Fruit fly (Drosophila melanogaster) whole organism, embryonic: Measurements from ENCODE around the gene CG15439.

Experiments
- CG10209 ChIP-seq: fragments of 200-800 bp; sonication (Bioruptor generic); optimal IDR thresholded peaks from 3 replicates; lab custom pipeline; 2017; ENCODE audit warnings: missing biosample characterization, mild to moderate bottlenecking, missing genetic modification characterization, missing genetic modification reagents
- CG10321 ChIP-seq: fragments of 200-800 bp; sonication (Bioruptor generic); IDR thresholded peaks from 2 replicates; pipeline ENCODE4 v1.3.6; 2022; ENCODE audit warnings: missing biosample characterization, missing genetic modification characterization
- CG11696 ChIP-seq: fragments of 200-800 bp; sonication (Bioruptor generic); IDR thresholded peaks from 2 replicates; pipeline ENCODE4 v1.3.6; 2022; ENCODE audit warnings: missing biosample characterization, missing genetic modification characterization
- CG14050 ChIP-seq: fragments of 200-800 bp; sonication (Bioruptor generic); IDR thresholded peaks from 3 replicates; pipeline ENCODE4 v1.3.6; 2022; ENCODE audit warnings: missing biosample characterization, missing genetic modification characterization
- CG14710 ChIP-seq: fragments of 200-800 bp; sonication (Bioruptor generic); optimal IDR thresholded peaks from 3 replicates; lab custom pipeline; 2019; ENCODE audit warnings: missing biosample characterization, mild to moderate bottlenecking, missing genetic modification characterization, moderate library complexity
- CG15479 ChIP-seq: fragments of 200-800 bp; sonication (Bioruptor generic); optimal IDR thresholded peaks from 3 replicates; lab custom pipeline; 2019; ENCODE audit warnings: missing biosample characterization, mild to moderate bottlenecking, missing genetic modification characterization, moderate library complexity
- CG1603 ChIP-seq: fragments of 200-800 bp; sonication (Bioruptor generic); optimal IDR thresholded peaks from 2 replicates; lab custom pipeline; 2019; ENCODE audit warnings: missing biosample characterization, mild to moderate bottlenecking, missing genetic modification characterization, moderate library complexity
- CG1832 ChIP-seq: fragments of 200-800 bp; sonication (Bioruptor generic); optimal IDR thresholded peaks from 2 replicates; lab custom pipeline; 2017; ENCODE audit warnings: missing biosample characterization, mild to moderate bottlenecking, missing genetic modification characterization, inconsistent platforms
- CG2678 ChIP-seq: fragments of 200-800 bp; sonication (Bioruptor generic); optimal IDR thresholded peaks from 3 replicates; lab custom pipeline; 2019; ENCODE audit warnings: missing biosample characterization, mild to moderate bottlenecking, missing genetic modification characterization, moderate library complexity
- CG2712 ChIP-seq: fragments of 200-800 bp; optimal IDR thresholded peaks from 3 replicates; lab custom pipeline; 2019; ENCODE audit warnings: missing biosample characterization, mild to moderate bottlenecking, missing genetic modification characterization, moderate library complexity
- CG31388 ChIP-seq: fragments of 200-800 bp; sonication (Bioruptor generic); optimal IDR thresholded peaks from 2 replicates; lab custom pipeline; 2016; ENCODE audit warnings: missing biosample characterization, missing genetic modification characterization
- CG3281 ChIP-seq: fragments of 200-800 bp; sonication (Bioruptor generic); optimal IDR thresholded peaks from 3 replicates; lab custom pipeline; 2017; ENCODE audit warnings: missing biosample characterization, mild to moderate bottlenecking, missing genetic modification characterization
- CG6689 ChIP-seq: fragments of 200-800 bp; sonication (Bioruptor generic); IDR thresholded peaks from 2 replicates; pipeline ENCODE4 v1.3.6; 2022; ENCODE audit warnings: missing biosample characterization, missing genetic modification characterization
- CG7556 ChIP-seq: fragments of 200-800 bp; sonication (Bioruptor generic); optimal IDR thresholded peaks from 2 replicates; lab custom pipeline; 2017; ENCODE audit warnings: missing biosample characterization, mild to moderate bottlenecking, missing genetic modification characterization
- CG8281 ChIP-seq: fragments of 200-800 bp; sonication (Bioruptor generic); optimal IDR thresholded peaks from 2 replicates; lab custom pipeline; 2018; ENCODE audit warnings: missing biosample characterization, mild to moderate bottlenecking, missing genetic modification characterization, moderate library complexity
- Deaf1 ChIP-seq: fragments of 200-800 bp; optimal IDR thresholded peaks from 3 replicates; lab custom pipeline; 2019; ENCODE audit warnings: missing biosample characterization, mild to moderate bottlenecking, missing genetic modification characterization, moderate library complexity
- Dip2 ChIP-seq: fragments of 200-800 bp; sonication (Bioruptor generic); IDR thresholded peaks from 2 replicates; pipeline ENCODE4 v1.3.6; 2022; ENCODE audit warnings: missing biosample characterization, missing genetic modification characterization
- Fer2 ChIP-seq: fragments of 200-800 bp; sonication (Bioruptor generic); optimal IDR thresholded peaks from 2 replicates; lab custom pipeline; 2018; ENCODE audit warnings: missing biosample characterization, mild to moderate bottlenecking, missing genetic modification characterization, moderate library complexity
- Hey ChIP-seq: fragments of 200-800 bp; sonication (Bioruptor generic); optimal IDR thresholded peaks from 3 replicates; lab custom pipeline; 2018; ENCODE audit warnings: missing biosample characterization, mild to moderate bottlenecking, missing genetic modification characterization
- Hmx ChIP-seq: fragments of 200-800 bp; sonication (Bioruptor generic); optimal IDR thresholded peaks from 2 replicates; lab custom pipeline; 2016; ENCODE audit warnings: missing biosample characterization, missing genetic modification characterization
- Kr ChIP-seq: fragments of 200-800 bp; sonication (Bioruptor generic); optimal IDR thresholded peaks from 2 replicates; lab custom pipeline; 2017; ENCODE audit warnings: missing biosample characterization, mild to moderate bottlenecking, missing genetic modification characterization
- Myb ChIP-seq: fragments of 200-800 bp; sonication (Bioruptor generic); optimal IDR thresholded peaks from 2 replicates; lab custom pipeline; 2016; ENCODE audit warnings: missing biosample characterization, missing genetic modification characterization
- NFAT ChIP-seq: fragments of 200-800 bp; sonication (Bioruptor generic); IDR thresholded peaks from 2 replicates; pipeline ENCODE4 v1.3.6; 2022; ENCODE audit warnings: missing biosample characterization, missing genetic modification characterization
- Neu2 ChIP-seq: fragments of 200-800 bp; sonication (Bioruptor generic); optimal IDR thresholded peaks from 3 replicates; lab custom pipeline; 2016; ENCODE audit warnings: missing biosample characterization, missing genetic modification characterization, borderline replicate concordance
- Nf-YB ChIP-seq: fragments of 200-800 bp; sonication (Bioruptor generic); optimal IDR thresholded peaks from 3 replicates; lab custom pipeline; 2019; ENCODE audit warnings: missing biosample characterization, mild to moderate bottlenecking, missing genetic modification characterization, moderate library complexity
- NfI ChIP-seq: fragments of 200-800 bp; sonication (Bioruptor generic); optimal IDR thresholded peaks from 3 replicates; lab custom pipeline; 2018; ENCODE audit warnings: missing biosample characterization, mild to moderate bottlenecking, missing genetic modification characterization, moderate library complexity
- Pdp1 ChIP-seq, 2 experiments: fragments of 200-800 bp; sonication (Bioruptor generic); optimal IDR thresholded peaks; 3 replicates each; lab custom pipeline; 2016; ENCODE audit warnings: missing biosample characterization in 2 of 2, missing genetic modification characterization in 2 of 2, mild to moderate bottlenecking in 1 of 2, moderate library complexity in 1 of 2
- Ravus ChIP-seq: fragments of 200-800 bp; sonication (Bioruptor generic); IDR thresholded peaks from 2 replicates; pipeline ENCODE4 v1.3.6; 2022; ENCODE audit warnings: missing biosample characterization, missing genetic modification characterization
- Rx ChIP-seq: fragments of 200-800 bp; sonication (Bioruptor generic); IDR thresholded peaks from 2 replicates; pipeline ENCODE4 v1.3.6; 2022; ENCODE audit warnings: missing biosample characterization, missing genetic modification characterization
- Sox102F ChIP-seq: fragments of 200-800 bp; sonication (Bioruptor generic); optimal IDR thresholded peaks from 2 replicates; lab custom pipeline; 2018; ENCODE audit warnings: missing biosample characterization, mild to moderate bottlenecking, missing genetic modification characterization, moderate library complexity
- Usf ChIP-seq: fragments of 200-800 bp; sonication (Bioruptor generic); optimal IDR thresholded peaks from 2 replicates; lab custom pipeline; 2017; ENCODE audit warnings: missing genotype, missing biosample characterization, missing genetic modification characterization
- bcd ChIP-seq: fragments of 200-800 bp; sonication (Bioruptor generic); optimal IDR thresholded peaks from 2 replicates; lab custom pipeline; 2017; ENCODE audit warnings: missing biosample characterization, mild to moderate bottlenecking, missing genetic modification characterization
- br ChIP-seq: fragments of >200 bp; optimal IDR thresholded peaks from 2 replicates; lab custom pipeline; 2017
- btn ChIP-seq: fragments of 200-800 bp; sonication (Bioruptor generic); optimal IDR thresholded peaks from 2 replicates; lab custom pipeline; 2016; ENCODE audit warnings: missing biosample characterization, missing genetic modification characterization
- chif ChIP-seq, 2 experiments: fragments of 200-800 bp; sonication (Bioruptor generic); optimal IDR thresholded peaks; 3 replicates each; lab custom pipeline; 2016; ENCODE audit warnings: missing biosample characterization in 2 of 2, missing genetic modification characterization in 2 of 2
- chm ChIP-seq: fragments of 200-800 bp; sonication (Bioruptor generic); IDR thresholded peaks from 2 replicates; pipeline ENCODE4 v1.3.6; 2022; ENCODE audit warnings: missing biosample characterization, missing genetic modification characterization
- dimm ChIP-seq: fragments of 200-800 bp; sonication (Bioruptor generic); IDR thresholded peaks from 2 replicates; pipeline ENCODE4 v1.3.6; 2022; ENCODE audit warnings: missing biosample characterization, missing genetic modification characterization
- dmrt11E ChIP-seq: fragments of 200-800 bp; sonication (Bioruptor generic); optimal IDR thresholded peaks from 3 replicates; lab custom pipeline; 2018; ENCODE audit warnings: missing biosample characterization, mild to moderate bottlenecking, missing genetic modification characterization, moderate library complexity
- eve ChIP-seq, 2 experiments: fragments of >200 bp; optimal IDR thresholded peaks; 2 replicates each; lab custom pipeline; 2017; ENCODE audit warnings: missing biosample characterization in 2 of 2, missing genetic modification characterization in 2 of 2
- fd102C ChIP-seq: fragments of 200-800 bp; sonication (Bioruptor generic); optimal IDR thresholded peaks from 2 replicates; lab custom pipeline; 2018; ENCODE audit warnings: missing biosample characterization, mild to moderate bottlenecking, missing genetic modification characterization, moderate library complexity
- her ChIP-seq: fragments of 200-800 bp; sonication (Bioruptor generic); optimal IDR thresholded peaks from 2 replicates; lab custom pipeline; 2016; ENCODE audit warnings: missing biosample characterization, missing genetic modification characterization
- insv ChIP-seq, 2 experiments: fragments of 200-800 bp; sonication (Bioruptor generic); optimal IDR thresholded peaks; 3 replicates each; lab custom pipeline; 2016 to 2018; ENCODE audit warnings: missing biosample characterization in 2 of 2, missing genetic modification characterization in 2 of 2
- klu ChIP-seq: fragments of 200-800 bp; sonication (Bioruptor generic); IDR thresholded peaks from 2 replicates; pipeline ENCODE4 v1.3.6; 2022; ENCODE audit warnings: missing biosample characterization, missing genetic modification characterization
- mirr ChIP-seq: fragments of 200-800 bp; sonication (Bioruptor generic); optimal IDR thresholded peaks from 3 replicates; lab custom pipeline; 2018; ENCODE audit warnings: missing biosample characterization, mild to moderate bottlenecking, missing genetic modification characterization
- peb ChIP-seq: fragments of 200-800 bp; sonication (Bioruptor generic); IDR thresholded peaks from 2 replicates; pipeline ENCODE4 v1.3.6; 2022; ENCODE audit warnings: missing biosample characterization, missing genetic modification characterization
- phol ChIP-seq: fragments of 200-800 bp; sonication (Bioruptor generic); optimal IDR thresholded peaks from 3 replicates; lab custom pipeline; 2018; ENCODE audit warnings: missing biosample characterization, mild to moderate bottlenecking, missing genetic modification characterization, moderate library complexity
- pum ChIP-seq: fragments of 200-800 bp; sonication (Bioruptor generic); optimal IDR thresholded peaks from 2 replicates; lab custom pipeline; 2016; ENCODE audit warnings: missing biosample characterization, missing genetic modification characterization
- repo ChIP-seq: fragments of 200-800 bp; sonication (Bioruptor generic); optimal IDR thresholded peaks from 2 replicates; lab custom pipeline; 2016; ENCODE audit warnings: missing biosample characterization, missing genetic modification characterization
- ro ChIP-seq: fragments of 200-800 bp; sonication (Bioruptor generic); IDR thresholded peaks from 2 replicates; pipeline ENCODE4 v1.3.6; 2022; ENCODE audit warnings: missing biosample characterization, missing genetic modification characterization
- sug ChIP-seq: fragments of 200-800 bp; optimal IDR thresholded peaks from 2 replicates; lab custom pipeline; 2019; ENCODE audit warnings: missing biosample characterization, mild to moderate bottlenecking, missing genetic modification characterization, moderate library complexity
- tna ChIP-seq: fragments of 200-800 bp; sonication (Bioruptor generic); IDR thresholded peaks from 2 replicates; pipeline ENCODE4 v1.3.6; 2022; ENCODE audit warnings: missing biosample characterization, missing genetic modification characterization; ENCODE audit not compliant: partially characterized antibody
- yki ChIP-seq: fragments of >200 bp; optimal IDR thresholded peaks from 3 replicates; lab custom pipeline; 2018
- zen ChIP-seq: fragments of 200-800 bp; sonication (Bioruptor generic); optimal IDR thresholded peaks from 3 replicates; lab custom pipeline; 2018; ENCODE audit warnings: missing biosample characterization, mild to moderate bottlenecking, missing genetic modification characterization, moderate library complexity

CG15439 gene

DNA sequence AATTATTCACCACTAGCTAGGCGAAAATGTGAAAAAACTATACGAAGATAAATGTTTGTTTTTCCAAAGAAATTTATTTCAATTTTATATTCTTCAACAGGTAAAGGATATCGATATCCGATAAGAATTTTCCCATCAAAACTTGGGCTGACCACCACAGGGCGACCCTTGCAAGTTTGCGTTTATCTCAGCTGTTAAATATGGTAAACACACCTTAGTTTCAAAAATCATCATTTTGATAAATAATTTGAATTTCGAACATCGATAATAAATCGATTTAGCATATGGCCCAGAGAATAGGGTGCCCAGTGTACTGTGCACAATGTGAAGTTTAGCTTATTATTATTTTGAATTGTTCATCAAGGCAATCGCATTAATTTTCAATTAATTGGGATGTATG is 10.5 kb upstream of the CG15439 start, which contains the start of the genes CG15443 and Paris (continued):
- TF ChIP-seq yki (lab: Kevin White, UChicago), result no peak
- TF ChIP-seq mirr (GFP tag; lab: Kevin White, UChicago), result peak; percentile 16
- TF ChIP-seq her (GFP tag; lab: Kevin White, UChicago), result no peak
- no peak for TF ChIP-seq CG11696 (GFP tag; lab: Robert Waterston, UW)
- no peak for TF ChIP-seq sug (tag; lab: Kevin White, UChicago)
- TF ChIP-seq CG3281 (GFP tag; lab: Kevin White, UChicago), result peak; percentile 10
- TF ChIP-seq CG6689 (GFP tag; lab: Robert Waterston, UW), result no peak
- no peak for TF ChIP-seq Sox102F
- no peak for TF ChIP-seq dimm (GFP tag; lab: Robert Waterston, UW)
- TF ChIP-seq pum, result no peak
- TF ChIP-seq Kr (GFP tag; lab: Kevin White, UChicago), result no peak
- no peak for TF ChIP-seq chif (GFP tag; optimal IDR thresholded peaks at IDR 0.05; lab: Kevin White, UChicago)
- peak; percentile 38 for TF ChIP-seq phol (tag; lab: Kevin White, UChicago)
- TF ChIP-seq CG1832 (GFP tag; lab: Kevin White, UChicago), result no peak
- TF ChIP-seq CG2712 (tag; lab: Kevin White, UChicago), result peak; percentile 29
- no peak for TF ChIP-seq Hey (tag; lab: Kevin White, UChicago)
- TF ChIP-seq Myb (GFP tag; lab: Kevin White, UChicago), result peak; percentile 29
- TF ChIP-seq CG8281, result no peak
- no peak for TF ChIP-seq chm (GFP tag; lab: Robert Waterston, UW)
- no peak for TF ChIP-seq Fer2
- TF ChIP-seq CG7556, result no peak
- no peak for TF ChIP-seq NFAT (GFP tag; lab: Robert Waterston, UW)
- peak; percentile 50 for TF ChIP-seq zen (tag; lab: Kevin White, UChicago)
- peak; percentile 65 for TF ChIP-seq CG1603 (tag; lab: Kevin White, UChicago)
- no peak for TF ChIP-seq insv (GFP tag; optimal IDR thresholded peaks at IDR 0.05; lab: Kevin White, UChicago)
- no peak for TF ChIP-seq Hmx (GFP tag; lab: Kevin White, UChicago)
- no peak for TF ChIP-seq Pdp1 (GFP tag; optimal IDR thresholded peaks at IDR 0.05; lab: Kevin White, UChicago)
- TF ChIP-seq Ravus (GFP tag; lab: Robert Waterston, UW), result no peak
- TF ChIP-seq repo (GFP tag; lab: Kevin White, UChicago), result no peak
- TF ChIP-seq peb (GFP tag; lab: Robert Waterston, UW), result no peak
- TF ChIP-seq fd102C (GFP tag; lab: Kevin White, UChicago), result no peak
- no peak for TF ChIP-seq CG14050 (GFP tag; lab: Robert Waterston, UW)
- no peak for TF ChIP-seq Rx (GFP tag; lab: Robert Waterston, UW)
- TF ChIP-seq ro, result no peak
- no peak for TF ChIP-seq Nf-YB (GFP tag; lab: Kevin White, UChicago)
- no peak for TF ChIP-seq klu (GFP tag; lab: Robert Waterston, UW)
- TF ChIP-seq CG14710 (tag; lab: Kevin White, UChicago), result peak; percentile 60
- no peak for TF ChIP-seq bcd (GFP tag; lab: Kevin White, UChicago)
- peak; percentile 100 for TF ChIP-seq tna (GFP tag; lab: Robert Waterston, UW)
- TF ChIP-seq btn (GFP tag; lab: Kevin White, UChicago), result no peak
- no peak for TF ChIP-seq Neu2
- no peak for TF ChIP-seq Dip2 (GFP tag; lab: Robert Waterston, UW)
- no peak for TF ChIP-seq CG10209 (GFP tag; lab: Kevin White, UChicago)
- TF ChIP-seq CG31388, result no peak
- TF ChIP-seq eve (GFP tag; optimal IDR thresholded peaks at IDR 0.05; lab: Kevin White, UChicago), result no peak
- no peak for TF ChIP-seq dmrt11E (tag; lab: Kevin White, UChicago)
- no peak for TF ChIP-seq CG2678
- TF ChIP-seq Deaf1 (tag; lab: Kevin White, UChicago), result no peak
- TF ChIP-seq NfI, result peak; percentile 16
- no peak for TF ChIP-seq Usf (GFP tag; lab: Kevin White, UChicago)
- TF ChIP-seq CG10321, result no peak
- no peak for TF ChIP-seq br (lab: Kevin White, UChicago)
- no peak for TF ChIP-seq CG15479 (GFP tag; lab: Kevin White, UChicago)
